Fruit fly (Drosophila melanogaster) whole organism, embryonic: ENCODE data around the gene Aatf.

Experiments used
- CG10147 ChIP-seq: fragments of 200-800 bp; sonication (Bioruptor generic); optimal IDR thresholded peaks from 2 replicates; lab custom pipeline; 2019; ENCODE audit warnings: missing biosample characterization, mild to moderate bottlenecking, missing genetic modification characterization, moderate library complexity
- CG32772 ChIP-seq: fragments of 200-800 bp; sonication (Bioruptor generic); IDR thresholded peaks from 2 replicates; pipeline ENCODE4 v1.3.6; 2022; ENCODE audit warnings: missing biosample characterization, missing genetic modification characterization
- CG34422 ChIP-seq: fragments of 200-800 bp; sonication (Bioruptor generic); IDR thresholded peaks from 3 replicates; pipeline ENCODE4 v1.3.6; 2022; ENCODE audit warnings: missing biosample characterization, missing genetic modification characterization
- CG7357 ChIP-seq: fragments of 200-800 bp; sonication (Bioruptor generic); IDR thresholded peaks from 3 replicates; pipeline ENCODE4 v1.3.6; 2022; ENCODE audit warnings: missing biosample characterization, missing genetic modification characterization
- Hr51 ChIP-seq, 2 experiments: fragments of 200-800 bp; sonication (Bioruptor generic); optimal IDR thresholded peaks; 2 replicates in 1 of 2; 3 replicates in 1 of 2; lab custom pipeline; 2016 to 2018; ENCODE audit warnings: missing biosample characterization in 2 of 2, missing genetic modification characterization in 2 of 2, mild to moderate bottlenecking in 1 of 2, moderate library complexity in 1 of 2
- p53 ChIP-seq: fragments of 200-800 bp; sonication (Bioruptor generic); optimal IDR thresholded peaks from 2 replicates; lab custom pipeline; 2016; ENCODE audit warnings: missing biosample characterization, missing genetic modification characterization

- TF ChIP-seq Hr51 (GFP tag; optimal IDR thresholded peaks at IDR 0.05; lab: Kevin White, UChicago) (peak in 1 of 2 experiments; percentile 63), p53 (no peak), CG10147 (no peak), CG32772 (GFP tag; lab: Robert Waterston, UW) (peak; percentile 27; the same call in 1 of the 2 replicates), CG7357 (GFP tag; lab: Robert Waterston, UW) (0 out of 3 replicates have a peak, but pooled peaks have one; percentile 12), CG34422 (GFP tag; lab: Robert Waterston, UW) (peak; percentile 75; the same call in 1 of the 3 replicates)
Observed at dm6 chr2L:6698387-6698786, 19.0 kb upstream of the Aatf start.
